Fruit fly (Drosophila melanogaster) whole organism, embryonic: ENCODE data around the gene Sptr.

Experiments
- Ada2b ChIP-seq: fragments of 200-800 bp; sonication (Bioruptor generic); IDR thresholded peaks from 2 replicates; pipeline ENCODE4 v1.3.6; 2022; ENCODE audit warnings: missing biosample characterization, missing genetic modification characterization
- Blimp-1 ChIP-seq: fragments of 200-800 bp; sonication (Bioruptor generic); optimal IDR thresholded peaks from 3 replicates; lab custom pipeline; 2018; ENCODE audit warnings: missing biosample characterization, missing genetic modification characterization, mild to moderate bottlenecking, moderate library complexity, missing genetic modification reagents
- BtbVII ChIP-seq: fragments of 200-800 bp; sonication (Bioruptor generic); optimal IDR thresholded peaks from 3 replicates; lab custom pipeline; 2017; ENCODE audit warnings: missing biosample characterization, mild to moderate bottlenecking, missing genetic modification characterization
- CG10543 ChIP-seq: fragments of 200-800 bp; sonication (Bioruptor generic); optimal IDR thresholded peaks from 3 replicates; lab custom pipeline; 2017; ENCODE audit warnings: missing biosample characterization, mild to moderate bottlenecking, missing genetic modification characterization, moderate library complexity
- CG11560 ChIP-seq: fragments of 200-800 bp; sonication (Bioruptor generic); IDR thresholded peaks from 3 replicates; pipeline ENCODE4 v1.3.6; 2022; ENCODE audit warnings: missing biosample characterization, missing genetic modification characterization
- CG1233 ChIP-seq: fragments of 200-800 bp; sonication (Bioruptor generic); optimal IDR thresholded peaks from 4 replicates; lab custom pipeline; 2018; ENCODE audit warnings: missing biosample characterization, mild to moderate bottlenecking, missing genetic modification characterization
- CG13287 ChIP-seq: fragments of 200-800 bp; sonication (Bioruptor generic); IDR thresholded peaks from 2 replicates; pipeline ENCODE4 v1.3.6; 2022; ENCODE audit warnings: missing biosample characterization, missing genetic modification characterization; ENCODE audit not compliant: partially characterized antibody
- CG15073 ChIP-seq: fragments of 200-800 bp; sonication (Bioruptor generic); optimal IDR thresholded peaks from 2 replicates; lab custom pipeline; 2016; ENCODE audit warnings: missing biosample characterization, missing genetic modification characterization
- CG1647 ChIP-seq: fragments of 200-800 bp; sonication (Bioruptor generic); optimal IDR thresholded peaks from 3 replicates; lab custom pipeline; 2016; ENCODE audit warnings: missing biosample characterization, missing genetic modification characterization
- CG17328 ChIP-seq: fragments of 200-800 bp; sonication (Bioruptor generic); IDR thresholded peaks from 2 replicates; pipeline ENCODE4 v1.3.6; 2022; ENCODE audit warnings: missing biosample characterization, missing genetic modification characterization
- CG1792 ChIP-seq: fragments of 200-800 bp; sonication (Bioruptor generic); optimal IDR thresholded peaks from 2 replicates; lab custom pipeline; 2016; ENCODE audit warnings: missing biosample characterization, missing genetic modification characterization
- CG18599 ChIP-seq: fragments of 200-800 bp; sonication (Bioruptor generic); optimal IDR thresholded peaks from 3 replicates; lab custom pipeline; 2017; ENCODE audit warnings: missing biosample characterization, missing genetic modification characterization, mild to moderate bottlenecking, moderate library complexity, missing genetic modification reagents
- CG18619 ChIP-seq: fragments of 200-800 bp; sonication (Bioruptor generic); optimal IDR thresholded peaks from 3 replicates; lab custom pipeline; 2017; ENCODE audit warnings: missing biosample characterization, mild to moderate bottlenecking, missing genetic modification characterization
- CG3281 ChIP-seq: fragments of 200-800 bp; sonication (Bioruptor generic); optimal IDR thresholded peaks from 3 replicates; lab custom pipeline; 2017; ENCODE audit warnings: missing biosample characterization, mild to moderate bottlenecking, missing genetic modification characterization
- CG4328 ChIP-seq: fragments of 200-800 bp; sonication (Bioruptor generic); optimal IDR thresholded peaks from 3 replicates; lab custom pipeline; 2017; ENCODE audit warnings: missing biosample characterization, missing genetic modification reagents, missing genetic modification characterization
- CG4707 ChIP-seq: fragments of 200-800 bp; sonication (Bioruptor generic); optimal IDR thresholded peaks from 2 replicates; lab custom pipeline; 2018; ENCODE audit warnings: missing biosample characterization, mild to moderate bottlenecking, missing genetic modification characterization, moderate library complexity
- CG6175 ChIP-seq: fragments of 200-800 bp; sonication (Bioruptor generic); IDR thresholded peaks from 3 replicates; pipeline ENCODE4 v1.3.6; 2022; ENCODE audit warnings: missing biosample characterization, missing genetic modification characterization
- CG7556 ChIP-seq: fragments of 200-800 bp; sonication (Bioruptor generic); optimal IDR thresholded peaks from 2 replicates; lab custom pipeline; 2017; ENCODE audit warnings: missing biosample characterization, mild to moderate bottlenecking, missing genetic modification characterization
- CG7745 ChIP-seq: fragments of 200-800 bp; sonication (Bioruptor generic); optimal IDR thresholded peaks from 2 replicates; lab custom pipeline; 2018; ENCODE audit warnings: missing biosample characterization, mild to moderate bottlenecking, missing genetic modification characterization, moderate library complexity
- CG9609 ChIP-seq: fragments of 200-800 bp; sonication (Bioruptor generic); optimal IDR thresholded peaks from 3 replicates; lab custom pipeline; 2016; ENCODE audit warnings: missing biosample characterization, missing genetic modification characterization
- CG9817 ChIP-seq: fragments of 200-800 bp; sonication (Bioruptor generic); optimal IDR thresholded peaks from 2 replicates; lab custom pipeline; 2018; ENCODE audit warnings: missing biosample characterization, mild to moderate bottlenecking, missing genetic modification characterization, moderate library complexity
- CoRest ChIP-seq: fragments of 200-800 bp; sonication (Bioruptor generic); optimal IDR thresholded peaks from 3 replicates; lab custom pipeline; 2018; ENCODE audit warnings: missing biosample characterization, mild to moderate bottlenecking, missing genetic modification characterization, moderate library complexity
- Doc3 ChIP-seq: fragments of 200-800 bp; sonication (Bioruptor generic); IDR thresholded peaks from 3 replicates; pipeline ENCODE4 v1.3.6; 2022; ENCODE audit warnings: missing biosample characterization, missing genetic modification characterization; ENCODE audit not compliant: partially characterized antibody
- E2f1 ChIP-seq: fragments of 200-800 bp; sonication (Bioruptor generic); IDR thresholded peaks from 2 replicates; pipeline ENCODE4 v1.3.6; 2022; ENCODE audit warnings: missing biosample characterization, missing genetic modification characterization
- ERR ChIP-seq: fragments of 200-800 bp; sonication (Bioruptor generic); optimal IDR thresholded peaks from 2 replicates; lab custom pipeline; 2016; ENCODE audit warnings: missing biosample characterization, missing genetic modification characterization
- Elba2 ChIP-seq: fragments of 200-800 bp; sonication (Bioruptor generic); optimal IDR thresholded peaks from 3 replicates; lab custom pipeline; 2016; ENCODE audit warnings: missing biosample characterization, missing genetic modification characterization
- Fer1 ChIP-seq: fragments of 200-800 bp; sonication (Bioruptor generic); optimal IDR thresholded peaks from 2 replicates; lab custom pipeline; 2017; ENCODE audit warnings: missing biosample characterization, mild to moderate bottlenecking, missing genetic modification characterization
- Fer2 ChIP-seq: fragments of 200-800 bp; sonication (Bioruptor generic); optimal IDR thresholded peaks from 2 replicates; lab custom pipeline; 2018; ENCODE audit warnings: missing biosample characterization, mild to moderate bottlenecking, missing genetic modification characterization, moderate library complexity
- HLH54F ChIP-seq: fragments of 200-800 bp; sonication (Bioruptor generic); optimal IDR thresholded peaks from 3 replicates; lab custom pipeline; 2016; ENCODE audit warnings: missing biosample characterization, missing genetic modification characterization
- Hsf ChIP-seq: fragments of 200-800 bp; sonication (Bioruptor generic); optimal IDR thresholded peaks from 3 replicates; lab custom pipeline; 2016; ENCODE audit warnings: missing biosample characterization, missing genetic modification characterization
- Lim3 ChIP-seq: fragments of 200-800 bp; sonication (Bioruptor generic); IDR thresholded peaks from 2 replicates; pipeline ENCODE4 v1.3.6; 2022; ENCODE audit warnings: missing biosample characterization, missing genetic modification characterization
- MESR4 ChIP-seq: fragments of 200-800 bp; sonication (Bioruptor generic); optimal IDR thresholded peaks from 2 replicates; lab custom pipeline; 2018; ENCODE audit warnings: missing biosample characterization, mild to moderate bottlenecking, missing genetic modification characterization, moderate library complexity
- Mad ChIP-seq: fragments of 200-800 bp; sonication (Bioruptor generic); optimal IDR thresholded peaks from 2 replicates; lab custom pipeline; 2016; ENCODE audit warnings: missing biosample characterization, missing genetic modification characterization
- Nf-YC ChIP-seq: fragments of 200-800 bp; optimal IDR thresholded peaks from 3 replicates; lab custom pipeline; 2019; ENCODE audit warnings: missing biosample characterization, mild to moderate bottlenecking, missing genetic modification characterization, moderate library complexity
- Rfx ChIP-seq: fragments of 200-800 bp; sonication (Bioruptor generic); IDR thresholded peaks from 2 replicates; pipeline ENCODE4 v1.3.6; 2022; ENCODE audit warnings: missing biosample characterization, missing genetic modification characterization
- ash1 ChIP-seq: fragments of 200-800 bp; sonication (Bioruptor generic); optimal IDR thresholded peaks from 2 replicates; lab custom pipeline; 2018; ENCODE audit warnings: missing biosample characterization, mild to moderate bottlenecking, missing genetic modification characterization
- bsh ChIP-seq, 2 experiments: fragments of 200-800 bp; sonication (Bioruptor generic); optimal IDR thresholded peaks; 2 replicates each; lab custom pipeline; 2017 to 2018; ENCODE audit warnings: mild to moderate bottlenecking in 2 of 2, missing biosample characterization in 2 of 2, missing genetic modification characterization in 2 of 2, moderate library complexity in 1 of 2
- croc ChIP-seq: fragments of 200-800 bp; sonication (Bioruptor generic); conservative IDR thresholded peaks from 3 replicates; pipeline ENCODE4 v1.3.6; 2022; ENCODE audit warnings: missing biosample characterization, missing genetic modification characterization
- fd96Cb ChIP-seq: fragments of 200-800 bp; sonication (Bioruptor generic); optimal IDR thresholded peaks from 2 replicates; lab custom pipeline; 2018; ENCODE audit warnings: missing biosample characterization, mild to moderate bottlenecking, missing genetic modification characterization, moderate library complexity
- gsb-n ChIP-seq: fragments of 200-800 bp; sonication (Bioruptor generic); optimal IDR thresholded peaks from 3 replicates; lab custom pipeline; 2018; ENCODE audit warnings: missing biosample characterization, mild to moderate bottlenecking, missing genetic modification characterization
- kni ChIP-seq: fragments of 200-800 bp; sonication (Bioruptor generic); optimal IDR thresholded peaks from 3 replicates; lab custom pipeline; 2017; ENCODE audit warnings: mild to moderate bottlenecking, missing biosample characterization, missing genetic modification reagents, missing genetic modification characterization
- lilli ChIP-seq: fragments of 200-800 bp; sonication (Bioruptor generic); optimal IDR thresholded peaks from 3 replicates; lab custom pipeline; 2016; ENCODE audit warnings: missing biosample characterization, missing genetic modification characterization
- nau ChIP-seq: fragments of 200-800 bp; sonication (Bioruptor generic); optimal IDR thresholded peaks from 3 replicates; lab custom pipeline; 2017; ENCODE audit warnings: missing biosample characterization, mild to moderate bottlenecking, missing genetic modification characterization, missing genetic modification reagents
- org-1 ChIP-seq: fragments of 200-800 bp; sonication (Bioruptor generic); optimal IDR thresholded peaks from 2 replicates; lab custom pipeline; 2017; ENCODE audit warnings: missing biosample characterization, missing genetic modification characterization
- psq ChIP-seq: fragments of 200-800 bp; sonication (Bioruptor generic); optimal IDR thresholded peaks from 2 replicates; lab custom pipeline; 2017; ENCODE audit warnings: missing biosample characterization, missing genetic modification characterization
- row ChIP-seq: fragments of 200-800 bp; sonication (Bioruptor generic); IDR thresholded peaks from 3 replicates; pipeline ENCODE4 v1.3.6; 2022; ENCODE audit warnings: missing biosample characterization, missing genetic modification characterization
- sens-2 ChIP-seq: fragments of 200-800 bp; sonication (Bioruptor generic); IDR thresholded peaks from 2 replicates; pipeline ENCODE4 v1.3.6; 2022; ENCODE audit warnings: missing biosample characterization, missing genetic modification characterization
- sima ChIP-seq: fragments of 200-800 bp; sonication (Bioruptor generic); optimal IDR thresholded peaks from 2 replicates; lab custom pipeline; 2016; ENCODE audit warnings: missing biosample characterization, missing genetic modification characterization
- sna ChIP-seq: fragments of 200-800 bp; sonication (Bioruptor generic); IDR thresholded peaks from 2 replicates; pipeline ENCODE4 v1.3.6; 2022; ENCODE audit warnings: missing biosample characterization, missing genetic modification characterization; ENCODE audit not compliant: partially characterized antibody
- sqz ChIP-seq: fragments of 200-800 bp; sonication (Bioruptor generic); optimal IDR thresholded peaks from 3 replicates; lab custom pipeline; 2018; ENCODE audit warnings: missing biosample characterization, mild to moderate bottlenecking, missing genetic modification characterization

Gene Sptr

dm6 chrX:8436656-8437284, 27.5 kb downstream of the Sptr start, which contains the start of gene CG1440:
TSS of gene CG1440 (plus strand) at chrX:8437057.
- no peak for TF ChIP-seq croc
- TF ChIP-seq CG13287 (GFP tag; lab: Robert Waterston, UW) = no peak; the same call in 1 of the 2 replicates
- TF ChIP-seq Lim3 (GFP tag; lab: Robert Waterston, UW) = no peak
- no peak for TF ChIP-seq CG1792
- TF ChIP-seq CG6175 (GFP tag; lab: Robert Waterston, UW) = no peak
- no peak for TF ChIP-seq CG4328 (GFP tag; lab: Kevin White, UChicago)
- TF ChIP-seq CoRest (tag; lab: Kevin White, UChicago) = no peak
- no peak for TF ChIP-seq Nf-YC (tag; lab: Kevin White, UChicago)
- peak; percentile 40 for TF ChIP-seq HLH54F (GFP tag; lab: Kevin White, UChicago)
- no peak for TF ChIP-seq CG18599 (GFP tag; lab: Kevin White, UChicago)
- TF ChIP-seq Rfx (GFP tag; lab: Robert Waterston, UW) = peak; percentile 40; the same call in 1 of the 2 replicates
- TF ChIP-seq gsb-n (tag; lab: Kevin White, UChicago) = no peak
- TF ChIP-seq ERR (GFP tag; lab: Kevin White, UChicago) = no peak
- TF ChIP-seq lilli (GFP tag; lab: Kevin White, UChicago) = peak; percentile 28
- peak; percentile 20 for TF ChIP-seq Fer1
- peak; percentile 4 for TF ChIP-seq Mad
- TF ChIP-seq kni (GFP tag; lab: Kevin White, UChicago) = no peak
- no peak for TF ChIP-seq CG18619 (GFP tag; lab: Kevin White, UChicago)
- peak; percentile 81 for TF ChIP-seq sqz (GFP tag; lab: Kevin White, UChicago)
- TF ChIP-seq E2f1 (GFP tag; lab: Robert Waterston, UW) = no peak
- no peak for TF ChIP-seq sna (GFP tag; lab: Robert Waterston, UW)
- TF ChIP-seq CG17328 = no peak
- TF ChIP-seq ash1 (GFP tag; lab: Kevin White, UChicago) = no peak
- TF ChIP-seq CG7556 = no peak
- TF ChIP-seq bsh (GFP tag; optimal IDR thresholded peaks at IDR 0.05; lab: Kevin White, UChicago) = peak in 1 of 2 experiments; percentile 46
- peak; percentile 44; the same call in 2 of the 3 replicates for TF ChIP-seq row (GFP tag; lab: Robert Waterston, UW)
- TF ChIP-seq sima = no peak
- no peak for TF ChIP-seq CG10543 (GFP tag; lab: Kevin White, UChicago)
- no peak for TF ChIP-seq CG11560 (tag; lab: Robert Waterston, UW)
- TF ChIP-seq CG1647 (GFP tag; lab: Kevin White, UChicago) = no peak
- no peak for TF ChIP-seq CG1233 (GFP tag; lab: Kevin White, UChicago)
- TF ChIP-seq Fer2 (tag; lab: Kevin White, UChicago) = no peak
- TF ChIP-seq Ada2b = no peak
- no peak for TF ChIP-seq psq (GFP tag; lab: Kevin White, UChicago)
- no peak for TF ChIP-seq CG3281 (GFP tag; lab: Kevin White, UChicago)
- peak; percentile 93 for TF ChIP-seq Blimp-1 (GFP tag; lab: Kevin White, UChicago)
- TF ChIP-seq nau (GFP tag; lab: Kevin White, UChicago) = no peak
- TF ChIP-seq org-1 (GFP tag; lab: Kevin White, UChicago) = no peak
- no peak for TF ChIP-seq BtbVII (GFP tag; lab: Kevin White, UChicago)
- TF ChIP-seq CG7745 (tag; lab: Kevin White, UChicago) = no peak
- TF ChIP-seq Hsf (GFP tag; lab: Kevin White, UChicago) = no peak
- TF ChIP-seq Doc3 (GFP tag; lab: Robert Waterston, UW) = no peak
- no peak for TF ChIP-seq CG15073 (GFP tag; lab: Kevin White, UChicago)
- peak; percentile 42 for TF ChIP-seq MESR4 (GFP tag; lab: Kevin White, UChicago)
- TF ChIP-seq CG9609 (GFP tag; lab: Kevin White, UChicago) = no peak
- TF ChIP-seq CG4707 (GFP tag; lab: Kevin White, UChicago) = no peak
- no peak for TF ChIP-seq sens-2 (GFP tag; lab: Robert Waterston, UW)
- TF ChIP-seq CG9817 (tag; lab: Kevin White, UChicago) = no peak
- no peak for TF ChIP-seq Elba2 (GFP tag; lab: Kevin White, UChicago)
- TF ChIP-seq fd96Cb (tag; lab: Kevin White, UChicago) = no peak
